Worm (Caenorhabditis elegans) whole organism, midembryonic: Measurements from ENCODE around the gene ugt-13.

Source experiments
- T22C8.4 ChIP-seq: fragments of 200-800 bp; sonication (Bioruptor generic); IDR thresholded peaks from 2 replicates; pipeline ENCODE4 v1.3.6; 2022; ENCODE audit warnings: missing genetic modification characterization, missing compliant biosample characterization
- cog-1 ChIP-seq: sonication (generic microtip); optimal IDR thresholded peaks from 2 replicates; lab custom pipeline; 2016; ENCODE audit warnings: missing genetic modification characterization, missing compliant biosample characterization
- flt-1 ChIP-seq: fragments of 200-800 bp; sonication (Bioruptor generic); IDR thresholded peaks from 2 replicates; pipeline ENCODE4 v1.3.6; 2022; ENCODE audit warnings: missing genetic modification characterization, missing compliant biosample characterization
- klf-2 ChIP-seq: fragments of 200-800 bp; sonication (Bioruptor generic); conservative IDR thresholded peaks from 2 replicates; pipeline ENCODE4 v1.3.6; 2022; ENCODE audit warnings: missing genetic modification reagents, missing genetic modification characterization, missing compliant biosample characterization
- med-1 ChIP-seq: sonication (generic microtip); optimal IDR thresholded peaks from 2 replicates; lab custom pipeline; 2017; ENCODE audit warnings: missing genetic modification characterization, mild to moderate bottlenecking, missing compliant biosample characterization, antibody characterized with exemption, missing genetic modification reagents; ENCODE audit not compliant: insufficient read depth
- ref-1 ChIP-seq: fragments of 200-800 bp; sonication (Bioruptor generic); conservative IDR thresholded peaks from 2 replicates; pipeline ENCODE4 v1.3.6; 2022; ENCODE audit warnings: missing genetic modification reagents, missing genetic modification characterization, missing compliant biosample characterization
- tab-1 ChIP-seq: fragments of 200-800 bp; sonication (Bioruptor generic); IDR thresholded peaks from 2 replicates; pipeline ENCODE4 v1.3.6; 2022; ENCODE audit warnings: missing genetic modification characterization, missing compliant biosample characterization
- ztf-23 ChIP-seq: fragments of 200-800 bp; sonication (Bioruptor generic); IDR thresholded peaks from 2 replicates; pipeline ENCODE4 v1.3.6; 2022; ENCODE audit warnings: missing genetic modification reagents, missing genetic modification characterization, missing compliant biosample characterization
- ztf-29 ChIP-seq: fragments of 200-800 bp; sonication (Bioruptor generic); IDR thresholded peaks from 2 replicates; pipeline ENCODE4 v1.3.6; 2022; ENCODE audit warnings: missing genetic modification reagents, missing genetic modification characterization, missing compliant biosample characterization

ugt-13 gene

DNA sequence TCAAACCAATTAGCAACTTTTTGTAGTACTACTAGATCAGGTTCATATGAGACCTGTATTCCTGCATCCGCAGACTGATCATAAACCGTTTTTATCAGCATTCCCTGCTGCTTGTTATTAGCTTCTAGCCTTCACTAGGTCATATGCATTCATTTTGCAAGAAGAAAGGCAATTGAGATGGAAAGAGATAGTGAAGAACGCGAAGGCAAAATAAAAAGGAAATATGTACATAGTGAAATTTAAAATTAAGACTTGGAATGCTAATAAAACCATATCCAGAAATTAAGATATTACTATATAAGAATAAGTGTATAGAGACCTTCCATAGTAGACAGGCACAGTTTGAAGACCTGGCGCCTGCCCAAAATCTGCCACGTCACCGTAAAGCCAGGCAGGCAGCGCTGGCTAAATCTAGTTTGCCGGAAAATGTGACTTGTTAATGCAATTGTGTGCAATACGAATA, 12.0 kb downstream of the ugt-13 start, which contains the start of the genes C02E7.8 and srh-23:
TSS of gene C02E7.8 (minus strand) at position 101 of the 463 bp plus-strand sequence.
TSS of gene srh-23 (plus strand) at position 413 of the 463 bp plus-strand sequence.
- no peak for TF ChIP-seq klf-2 (GFP tag; lab: Robert Waterston, UW)
- no peak for TF ChIP-seq ztf-23
- TF ChIP-seq ztf-29 (GFP tag; lab: Robert Waterston, UW): no peak
- no peak for TF ChIP-seq cog-1 (tag; lab: Kevin White, UChicago)

DNA sequence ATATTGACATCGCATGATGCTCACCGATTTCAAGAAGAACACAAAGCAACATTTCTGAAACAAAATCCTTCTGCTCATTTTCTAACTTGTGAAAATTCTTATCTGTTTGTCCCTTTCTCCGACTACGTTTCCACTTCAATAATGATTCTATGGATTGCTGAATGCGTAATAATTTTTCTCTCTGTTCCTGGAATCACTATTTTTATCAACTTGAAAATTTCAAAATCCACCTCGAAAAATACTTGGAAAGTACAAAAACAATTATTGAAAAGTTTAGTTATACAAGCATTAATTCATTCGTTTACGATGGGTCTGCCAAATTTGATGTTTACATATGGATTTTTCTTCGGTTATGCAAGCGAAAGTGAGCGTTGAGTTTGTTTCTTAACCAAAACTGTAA, 13.3 kb downstream of the ugt-13 start, which contains the start of gene srh-22:
TSS of gene srh-22 (plus strand) at position 301 of the 400 bp plus-strand sequence.
- TF ChIP-seq flt-1 (no peak), ztf-23 (no peak), T22C8.4 (GFP tag; lab: Robert Waterston, UW) (no peak), cog-1 (tag; lab: Kevin White, UChicago) (no peak), ref-1 (no peak), klf-2 (GFP tag; lab: Robert Waterston, UW) (no peak), tab-1 (GFP tag; lab: Robert Waterston, UW) (no peak), med-1 (GFP tag; lab: Kevin White, UChicago) (no peak), ztf-29 (GFP tag; lab: Robert Waterston, UW) (no peak)

DNA sequence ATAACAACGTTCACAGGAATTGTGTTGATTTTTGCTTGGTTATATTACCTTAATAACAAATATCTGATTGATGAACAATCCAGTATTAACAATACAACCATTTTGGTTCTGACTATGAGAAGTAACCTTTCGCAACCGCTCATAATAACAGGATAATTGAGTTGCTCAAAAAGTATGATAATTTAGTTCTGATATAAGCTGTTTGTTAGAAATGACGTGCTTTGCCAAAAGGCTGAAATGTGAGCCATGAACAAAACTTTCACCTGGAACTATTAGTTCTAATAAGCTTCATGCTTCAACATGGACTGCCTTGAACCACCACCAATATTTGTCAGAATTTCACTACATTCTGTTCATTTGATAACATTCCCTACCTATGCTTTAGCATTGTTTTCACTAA, 15.9 kb downstream of the ugt-13 start, which contains the start of gene srh-20:
TSS of gene srh-20 (plus strand) at position 301 of the 400 bp plus-strand sequence.
- TF ChIP-seq cog-1 (tag; lab: Kevin White, UChicago) (no peak), med-1 (GFP tag; lab: Kevin White, UChicago) (no peak), ztf-29 (GFP tag; lab: Robert Waterston, UW) (no peak), tab-1 (GFP tag; lab: Robert Waterston, UW) (no peak), T22C8.4 (GFP tag; lab: Robert Waterston, UW) (no peak), klf-2 (GFP tag; lab: Robert Waterston, UW) (no peak), ztf-23 (no peak), flt-1 (no peak), ref-1 (no peak)

DNA sequence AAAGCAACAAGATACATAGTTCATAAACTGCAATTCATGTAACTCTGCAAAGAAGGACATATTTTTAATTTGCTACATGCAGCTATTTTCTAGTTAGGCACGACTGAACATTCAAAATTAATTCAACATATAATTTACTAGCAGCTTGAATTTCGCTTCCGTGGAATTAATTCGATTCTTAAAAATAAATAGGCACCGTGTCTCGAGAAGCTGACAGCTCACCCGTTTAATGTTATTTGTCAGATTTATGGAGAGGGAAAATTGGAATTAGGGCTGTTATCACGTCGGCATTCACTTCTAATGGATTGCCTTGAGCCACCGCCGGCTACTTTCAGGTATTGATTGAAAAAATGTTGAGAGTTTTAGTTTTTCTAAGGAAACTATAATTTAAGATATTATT, 17.7 kb downstream of the ugt-13 start, which contains the start of gene srh-21:
TSS of gene srh-21 (plus strand) at position 301 of the 400 bp plus-strand sequence.
- TF ChIP-seq med-1 (GFP tag; lab: Kevin White, UChicago) (no peak), tab-1 (GFP tag; lab: Robert Waterston, UW) (no peak), flt-1 (no peak), cog-1 (tag; lab: Kevin White, UChicago) (no peak), ref-1 (no peak), T22C8.4 (GFP tag; lab: Robert Waterston, UW) (no peak), ztf-23 (no peak), ztf-29 (GFP tag; lab: Robert Waterston, UW) (no peak), klf-2 (GFP tag; lab: Robert Waterston, UW) (no peak)

DNA sequence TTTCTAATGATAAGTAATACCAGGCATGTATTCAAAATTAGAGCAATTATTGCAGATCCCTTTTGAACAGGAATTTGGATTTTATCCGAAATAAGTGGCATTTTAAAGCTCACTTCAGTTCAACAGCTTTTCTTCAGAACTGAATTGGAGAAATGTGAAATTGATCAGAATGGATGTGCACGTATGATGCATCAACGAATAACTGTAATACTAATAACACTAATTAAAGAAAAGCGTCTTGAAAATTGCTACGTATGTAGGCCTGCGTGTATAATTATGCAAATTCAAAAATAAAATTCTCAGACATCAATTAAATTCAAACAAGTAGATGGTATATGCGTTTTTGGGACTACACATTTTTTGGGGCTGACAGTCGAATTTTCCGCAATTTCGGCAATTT, 21.2 kb downstream of the ugt-13 start, which contains the start of gene str-205:
TSS of gene str-205 (minus strand) at position 101 of the 400 bp plus-strand sequence.
- TF ChIP-seq tab-1 (GFP tag; lab: Robert Waterston, UW) (no peak), med-1 (GFP tag; lab: Kevin White, UChicago) (no peak), ztf-29 (GFP tag; lab: Robert Waterston, UW) (no peak), klf-2 (GFP tag; lab: Robert Waterston, UW) (no peak), ztf-23 (no peak), T22C8.4 (GFP tag; lab: Robert Waterston, UW) (no peak), flt-1 (no peak), cog-1 (tag; lab: Kevin White, UChicago) (no peak), ref-1 (no peak)

DNA sequence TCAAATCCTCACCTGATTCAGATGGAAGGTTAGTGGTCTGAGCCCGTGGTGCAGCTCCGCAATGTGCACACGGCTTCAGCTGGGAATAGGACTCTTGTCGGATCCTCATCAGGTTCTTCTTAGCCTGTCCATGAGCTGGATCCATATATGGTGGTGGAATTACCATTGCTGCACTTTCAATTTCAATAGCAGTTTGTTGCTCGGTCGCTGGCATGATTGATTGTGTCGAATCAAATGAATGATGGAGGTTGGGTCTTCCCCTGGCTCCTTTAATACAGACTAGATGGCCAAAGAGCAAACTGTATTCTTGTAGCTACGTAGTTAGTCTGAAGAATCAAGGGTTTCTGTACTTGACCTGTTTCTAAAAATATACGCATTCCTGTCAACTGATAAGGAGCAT, 24.1 kb downstream of the ugt-13 start, which contains the start of gene C02E7.10:
TSS of gene C02E7.10 (minus strand) at position 232 of the 400 bp plus-strand sequence.
- TF ChIP-seq tab-1 (GFP tag; lab: Robert Waterston, UW) (no peak), ref-1 (no peak), T22C8.4 (GFP tag; lab: Robert Waterston, UW) (no peak), ztf-23 (no peak), flt-1 (no peak), med-1 (GFP tag; lab: Kevin White, UChicago) (no peak), cog-1 (tag; lab: Kevin White, UChicago) (no peak), klf-2 (GFP tag; lab: Robert Waterston, UW) (no peak), ztf-29 (GFP tag; lab: Robert Waterston, UW) (no peak)

ce11 chrV:4933268-4933667, 24.6 kb downstream of the ugt-13 start:
- no peak for TF ChIP-seq klf-2 (GFP tag; lab: Robert Waterston, UW)
- TF ChIP-seq ztf-29 (GFP tag; lab: Robert Waterston, UW): no peak
- no peak for TF ChIP-seq flt-1

DNA sequence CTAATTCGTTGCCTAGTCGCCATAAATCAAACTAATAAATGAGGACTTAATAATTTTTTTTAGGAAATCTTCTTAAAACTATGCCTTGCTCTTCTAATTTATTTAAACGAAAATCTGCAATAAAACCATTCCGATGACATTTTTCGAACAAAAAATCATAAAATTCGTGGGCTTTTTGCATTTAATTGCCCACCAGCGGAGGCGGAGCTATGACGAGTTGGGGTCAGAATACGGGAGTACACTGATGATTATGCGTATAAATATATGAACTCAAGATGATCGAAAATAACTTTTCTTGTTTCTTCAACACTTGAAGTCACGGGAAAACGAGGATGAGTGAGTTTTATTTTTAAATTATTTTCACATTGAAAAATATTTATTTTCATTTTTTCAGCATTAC, 25.7 kb downstream of the ugt-13 start, which contains the start of gene catp-2:
TSS of gene catp-2 (plus strand) at position 301 of the 400 bp plus-strand sequence.
- TF ChIP-seq ref-1 (no peak), klf-2 (GFP tag; lab: Robert Waterston, UW) (no peak), ztf-23 (no peak), ztf-29 (GFP tag; lab: Robert Waterston, UW) (no peak), T22C8.4 (GFP tag; lab: Robert Waterston, UW) (no peak), tab-1 (GFP tag; lab: Robert Waterston, UW) (no peak)

DNA sequence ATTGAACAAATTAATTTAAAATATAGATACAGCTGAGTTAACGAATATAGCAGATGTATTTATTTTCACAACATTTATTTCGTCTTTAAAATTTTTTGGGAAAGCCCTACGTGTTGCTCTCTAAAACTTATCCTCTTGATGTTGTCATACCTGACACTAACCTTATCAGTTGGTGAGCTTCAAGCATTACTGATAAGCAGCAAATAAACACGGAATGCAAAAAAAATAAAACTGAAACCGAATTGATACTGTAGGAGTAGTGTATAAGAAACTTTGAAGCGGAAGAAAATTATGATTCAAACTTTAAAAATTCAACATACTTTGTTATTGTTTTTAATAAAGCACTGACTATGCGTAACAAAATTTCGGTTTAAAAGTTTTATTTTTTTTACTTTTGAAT, 26.4 kb downstream of the ugt-13 start:
- no peak for TF ChIP-seq ztf-23
- no peak for TF ChIP-seq med-1 (GFP tag; lab: Kevin White, UChicago)
- no peak for TF ChIP-seq T22C8.4 (GFP tag; lab: Robert Waterston, UW)
- no peak for TF ChIP-seq ref-1
- TF ChIP-seq tab-1 (GFP tag; lab: Robert Waterston, UW): no peak

DNA sequence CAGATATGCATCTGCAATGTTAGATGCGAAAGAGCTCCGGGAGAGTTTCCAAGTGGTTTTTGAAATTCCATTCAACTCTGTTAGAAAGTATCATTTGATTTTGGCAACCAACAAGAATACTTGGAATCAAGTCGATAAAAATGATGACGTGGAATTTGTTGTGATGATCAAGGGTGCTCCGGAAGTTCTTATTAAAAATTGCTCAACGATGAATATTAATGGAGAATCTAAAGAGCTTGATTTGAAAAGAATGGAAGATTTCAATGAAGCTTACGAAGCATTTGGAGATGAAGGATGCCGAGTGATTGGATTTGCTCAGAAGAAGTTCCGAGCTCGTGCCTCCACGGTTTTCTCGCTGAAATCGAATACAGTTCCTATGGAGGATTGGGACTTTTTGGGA, 28.7 kb downstream of the ugt-13 start:
- TF ChIP-seq ref-1 (no peak), ztf-23 (no peak), tab-1 (GFP tag; lab: Robert Waterston, UW) (no peak), T22C8.4 (GFP tag; lab: Robert Waterston, UW) (no peak), cog-1 (tag; lab: Kevin White, UChicago) (no peak), klf-2 (GFP tag; lab: Robert Waterston, UW) (no peak), med-1 (GFP tag; lab: Kevin White, UChicago) (no peak), ztf-29 (GFP tag; lab: Robert Waterston, UW) (no peak), flt-1 (no peak)
